Fruit fly (Drosophila melanogaster): ENCODE data around the gene emb.
A peak's percentile ranks its signal among the peaks of the same experiment; 100 is the strongest.

The emb gene

dm6 chr2L:8432130-8432529 lies 28.8 kb downstream of the emb start:
- TF ChIP-seq CG11696 (GFP tag; IDR thresholded peaks at IDR 0.05) (no peak), CG3726 (GFP tag; IDR thresholded peaks at IDR 0.05) (0 out of 3 replicates have a peak, but pooled peaks have one; percentile 25), ara (GFP tag; IDR thresholded peaks at IDR 0.05) (0 out of 2 replicates have a peak, but pooled peaks have one; percentile 15), phol (tag; optimal IDR thresholded peaks at IDR 0.05) (no peak), CG10274 (GFP tag; optimal IDR thresholded peaks at IDR 0.05) (no peak), tio (GFP tag; optimal IDR thresholded peaks at IDR 0.05) (no peak), Atf-2 (GFP tag; optimal IDR thresholded peaks at IDR 0.05) (no peak), Eip74EF (GFP tag; optimal IDR thresholded peaks at IDR 0.05) (no peak), gcm (GFP tag; optimal IDR thresholded peaks at IDR 0.05) (no peak), MBD-R2 (GFP tag; IDR thresholded peaks at IDR 0.05) (no peak), org-1 (GFP tag; optimal IDR thresholded peaks at IDR 0.05) (no peak), Ets65A (GFP tag) (peak; percentile 91), CG12104 (GFP tag; optimal IDR thresholded peaks at IDR 0.05) (no peak), so (GFP tag; IDR thresholded peaks at IDR 0.05) (0 out of 3 replicates have a peak, but pooled peaks have one; percentile 11), sisA (GFP tag; IDR thresholded peaks at IDR 0.05) (0 out of 2 replicates have a peak, but pooled peaks have one; percentile 19), ind (GFP tag; optimal IDR thresholded peaks at IDR 0.05) (no peak), ewg (GFP tag; optimal IDR thresholded peaks at IDR 0.05) (peak; percentile 16), CG11504 (tag; optimal IDR thresholded peaks at IDR 0.05) (no peak), sob (GFP tag; IDR thresholded peaks at IDR 0.05) (0 out of 2 replicates have a peak, but pooled peaks have one; percentile 12), tap (tag; optimal IDR thresholded peaks at IDR 0.05) (no peak), bowl (GFP tag; IDR thresholded peaks at IDR 0.05) (no peak)

DNA sequence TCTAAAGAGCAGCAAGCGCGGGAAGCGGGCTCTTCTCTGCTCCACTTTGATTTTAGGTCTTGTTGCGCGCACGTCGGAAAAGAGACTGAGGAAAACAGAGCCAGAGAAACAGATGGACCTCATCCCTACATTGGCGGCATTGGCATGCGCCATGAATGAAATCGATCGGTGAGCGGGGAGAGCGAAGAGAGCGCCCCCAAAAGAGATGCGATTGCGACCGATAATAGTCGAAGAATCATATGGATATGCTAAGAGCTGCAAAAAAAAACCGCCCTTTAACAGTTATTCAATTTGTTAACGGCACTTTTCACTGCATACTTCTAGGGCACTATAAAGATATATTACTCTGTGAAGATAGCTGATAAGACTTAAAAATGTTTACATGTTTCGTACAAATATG lies 30.1 kb downstream of the emb start, which contains the start of gene grk:
grk (minus strand) TSS at position 87 of the 400 bp plus-strand sequence.
- TF ChIP-seq CG34224 (GFP tag; IDR thresholded peaks at IDR 0.05; ENCODE audit: partially characterized antibody) (peak; percentile 34; the same call in 1 of the 3 replicates), nom (GFP tag; optimal IDR thresholded peaks at IDR 0.05) (peak; percentile 16), gsb (GFP tag; IDR thresholded peaks at IDR 0.05) (no peak), CG2199 (GFP tag; IDR thresholded peaks at IDR 0.05) (peak; percentile 78; the same call in 2 of the 3 replicates), Dref (GFP tag; IDR thresholded peaks at IDR 0.05) (no peak), eve (GFP tag; optimal IDR thresholded peaks at IDR 0.05) (no peak), CG3163 (GFP tag; optimal IDR thresholded peaks at IDR 0.05) (peak; percentile 75), repo (GFP tag; optimal IDR thresholded peaks at IDR 0.05) (no peak), Opbp (GFP tag; IDR thresholded peaks at IDR 0.05; ENCODE audit: partially characterized antibody) (0 out of 3 replicates have a peak, but pooled peaks have one; percentile 45), Trl (optimal IDR thresholded peaks at IDR 0.05) (peak; percentile 55 to 60), Trl (GFP tag; optimal IDR thresholded peaks at IDR 0.05) (no peak), NFAT (GFP tag; IDR thresholded peaks at IDR 0.05) (0 out of 2 replicates have a peak, but pooled peaks have one; percentile 28)

DNA sequence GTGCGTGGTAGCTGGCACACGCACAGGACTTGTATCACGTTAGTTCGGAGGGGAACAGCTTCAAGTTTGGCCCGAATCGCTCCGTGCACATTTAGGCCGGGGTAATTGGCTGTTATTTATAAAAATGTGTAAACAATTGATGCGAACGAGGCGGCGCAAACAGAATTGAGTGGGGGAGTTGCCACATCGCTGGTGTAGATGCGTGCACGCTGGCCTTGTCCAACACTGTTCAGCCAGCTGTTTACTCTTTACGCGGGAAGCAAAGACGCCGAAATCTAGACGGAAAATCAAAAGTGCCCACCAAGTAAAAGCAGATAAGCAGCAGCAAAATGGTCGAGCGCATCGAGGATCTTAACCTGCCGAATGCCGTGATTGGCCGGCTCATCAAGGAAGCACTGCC lies 33.8 kb downstream of the emb start, which contains the start of the genes D12 and Chrac-14:
D12 (minus strand) TSS at position 190 of the 400 bp plus-strand sequence.
Chrac-14 (plus strand) TSS at position 230 of the 400 bp plus-strand sequence.
- TF ChIP-seq CG1647 (GFP tag; optimal IDR thresholded peaks at IDR 0.05) (no peak), ttk (GFP tag; IDR thresholded peaks at IDR 0.05) (no peak), CG18619 (GFP tag; optimal IDR thresholded peaks at IDR 0.05) (no peak), en (GFP tag; optimal IDR thresholded peaks at IDR 0.05) (no peak), zfh2 (GFP tag; optimal IDR thresholded peaks at IDR 0.05) (peak; percentile 14), Aef1 (GFP tag; IDR thresholded peaks at IDR 0.05) (no peak), CG12299 (tag; optimal IDR thresholded peaks at IDR 0.05) (no peak), CG2116 (GFP tag; optimal IDR thresholded peaks at IDR 0.05) (no peak), dimm (GFP tag; IDR thresholded peaks at IDR 0.05) (no peak), CG11398 (GFP tag; optimal IDR thresholded peaks at IDR 0.05) (no peak), NC2β (GFP tag; optimal IDR thresholded peaks at IDR 0.05) (peak; percentile 11), CG31441 (GFP tag; IDR thresholded peaks at IDR 0.05) (no peak), CG14965 (GFP tag; optimal IDR thresholded peaks at IDR 0.05; ENCODE audit: borderline replicate concordance) (no peak), gro (GFP tag; optimal IDR thresholded peaks at IDR 0.05) (no peak), sisA (GFP tag; IDR thresholded peaks at IDR 0.05) (peak; percentile 13; the same call in 1 of the 2 replicates), row (GFP tag; IDR thresholded peaks at IDR 0.05) (peak; percentile 29; the same call in 1 of the 3 replicates), CG13287 (GFP tag; IDR thresholded peaks at IDR 0.05; ENCODE audit: partially characterized antibody) (0 out of 2 replicates have a peak, but pooled peaks have one; percentile 33), Max (GFP tag; optimal IDR thresholded peaks at IDR 0.05) (no peak), Doc2 (GFP tag; IDR thresholded peaks at IDR 0.05) (no peak)
